Fruit fly (Drosophila melanogaster) whole organism, prepupa: Measurements from ENCODE around the gene CG13071.

Source experiments
- CG10669 ChIP-seq: fragments of 200-800 bp; sonication (Bioruptor generic); optimal IDR thresholded peaks from 3 replicates; lab custom pipeline; 2018; ENCODE audit warnings: missing biosample characterization, mild to moderate bottlenecking, missing genetic modification characterization, moderate library complexity
- CG4318 ChIP-seq: fragments of 200-800 bp; sonication (Bioruptor generic); optimal IDR thresholded peaks from 3 replicates; lab custom pipeline; 2017; ENCODE audit warnings: missing biosample characterization, mild to moderate bottlenecking, missing genetic modification characterization
- CG8632 ChIP-seq: fragments of 200-800 bp; sonication (Bioruptor generic); optimal IDR thresholded peaks from 3 replicates; lab custom pipeline; 2016; ENCODE audit warnings: missing biosample characterization, missing genetic modification characterization
- Eip75B ChIP-seq: fragments of 200-800 bp; sonication (Bioruptor generic); optimal IDR thresholded peaks from 3 replicates; lab custom pipeline; 2016; ENCODE audit warnings: missing biosample characterization, missing genetic modification characterization
- Eip78C ChIP-seq: fragments of 200-800 bp; sonication (Bioruptor generic); peaks from one replicate; lab custom pipeline; 2016; ENCODE audit warnings: missing biosample characterization, missing genetic modification characterization
- OdsH ChIP-seq: fragments of 200-800 bp; sonication (Bioruptor generic); optimal IDR thresholded peaks from 3 replicates; lab custom pipeline; 2016; ENCODE audit warnings: missing biosample characterization, missing genetic modification characterization
- dsx ChIP-seq: fragments of 200-800 bp; optimal IDR thresholded peaks from 3 replicates; lab custom pipeline; 2019; ENCODE audit warnings: missing biosample characterization, mild to moderate bottlenecking, missing genetic modification characterization, moderate library complexity; ENCODE audit not compliant: poor library complexity, severe bottlenecking
- esn ChIP-seq: fragments of 200-800 bp; sonication (Bioruptor generic); optimal IDR thresholded peaks from 2 replicates; lab custom pipeline; 2016; ENCODE audit warnings: missing biosample characterization, mild to moderate bottlenecking, missing genetic modification characterization, moderate library complexity

DNA sequence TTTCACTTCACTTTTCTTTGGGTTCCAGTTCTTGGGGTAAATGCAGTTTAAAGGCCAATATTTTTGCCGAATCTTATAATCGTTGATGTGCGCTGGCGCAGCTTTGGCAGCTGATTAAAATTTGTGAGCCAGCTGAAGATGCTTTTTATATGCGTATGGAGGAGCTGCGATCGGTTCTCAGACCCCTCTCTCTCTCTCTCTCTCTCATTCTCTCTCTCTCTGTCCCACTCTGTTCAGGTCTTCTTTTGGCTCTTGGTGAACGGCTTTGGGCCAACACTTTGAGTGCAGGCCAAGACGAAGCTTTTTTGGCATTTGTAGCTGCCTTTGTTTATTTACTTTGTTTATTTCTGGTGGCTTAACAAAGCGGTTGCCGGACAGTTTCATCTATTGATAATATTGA lies 25.8 kb downstream of the CG13071 start, which contains the start of gene CG13046:
- TF ChIP-seq CG4318 (no peak), CG8632 (GFP tag; lab: Kevin White, UChicago) (no peak), OdsH (GFP tag; lab: Kevin White, UChicago) (no peak), esn (GFP tag; lab: Kevin White, UChicago) (no peak), Eip78C (GFP tag; lab: Kevin White, UChicago) (no peak), Eip75B (GFP tag; lab: Kevin White, UChicago) (no peak), dsx (GFP tag; lab: Kevin White, UChicago) (no peak), CG10669 (GFP tag; lab: Kevin White, UChicago) (no peak)
